Fruit fly (Drosophila melanogaster): ENCODE data around the gene boss.
A peak's percentile ranks its signal among the peaks of the same experiment; 100 is the strongest.

The boss gene

DNA sequence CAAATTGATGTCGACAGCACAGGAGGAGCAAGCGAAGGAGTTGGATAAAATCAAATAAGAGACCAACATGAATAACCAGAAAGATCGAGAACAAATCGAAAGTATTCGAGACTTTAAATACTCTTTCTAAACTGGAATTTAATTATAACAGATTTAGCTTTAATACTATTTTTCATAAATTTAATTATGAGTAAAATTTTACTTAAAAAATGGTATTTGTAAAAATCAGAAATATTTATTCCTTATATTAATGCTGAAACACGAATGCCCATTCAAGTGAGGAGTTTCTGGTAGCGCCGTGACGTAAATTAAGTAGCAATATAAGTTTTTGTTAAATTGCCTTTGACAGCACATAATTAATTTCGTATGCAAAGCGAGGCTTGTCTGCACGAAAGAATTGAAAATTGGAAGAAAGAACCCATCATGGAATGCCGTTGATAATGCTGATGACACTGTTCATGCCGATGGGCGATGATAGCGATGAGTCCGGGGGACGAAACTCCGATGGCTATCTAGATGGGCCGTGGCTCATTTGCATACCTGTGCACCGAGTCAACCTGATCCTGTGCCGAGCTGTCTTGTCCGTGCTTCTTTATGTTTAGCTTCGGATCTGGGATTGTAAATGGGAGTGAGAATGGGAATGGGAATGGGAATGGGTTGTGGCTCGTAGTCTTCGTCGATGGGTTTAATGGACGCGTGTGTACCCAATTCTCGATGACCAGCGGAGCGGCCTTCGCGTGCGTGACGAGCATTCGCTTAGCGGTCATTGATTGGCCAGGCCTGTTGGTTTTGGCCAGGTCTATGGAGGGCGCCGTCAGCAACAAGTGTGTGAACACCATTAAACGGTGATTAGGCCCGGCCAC lies 51.2 kb downstream of the boss start (continued):
- TF ChIP-seq unc-4 (GFP tag; IDR thresholded peaks at IDR 0.05; ENCODE audit: partially characterized antibody) = no peak
- TF ChIP-seq CG11695 (GFP tag; IDR thresholded peaks at IDR 0.05) = no peak
- peak; percentile 54 for TF ChIP-seq pros (GFP tag; optimal IDR thresholded peaks at IDR 0.05)
- no peak for TF ChIP-seq CG10321 (GFP tag; IDR thresholded peaks at IDR 0.05)
- no peak for TF ChIP-seq C15 (GFP tag; IDR thresholded peaks at IDR 0.05)
- TF ChIP-seq CG17829 (tag; optimal IDR thresholded peaks at IDR 0.05) = peak; percentile 82
- no peak for TF ChIP-seq hth (optimal IDR thresholded peaks at IDR 0.05)
- TF ChIP-seq Doc2 (GFP tag; IDR thresholded peaks at IDR 0.05) = no peak
- TF ChIP-seq CG4617 (GFP tag; optimal IDR thresholded peaks at IDR 0.05; ENCODE audit: borderline replicate concordance) = no peak
- TF ChIP-seq GATAe (GFP tag; conservative IDR thresholded peaks at IDR 0.05) = no peak
- no peak for TF ChIP-seq CG14667 (GFP tag; IDR thresholded peaks at IDR 0.05)
- TF ChIP-seq CG7271 (tag; optimal IDR thresholded peaks at IDR 0.05) = peak; percentile 29
- no peak for TF ChIP-seq tup (GFP tag; optimal IDR thresholded peaks at IDR 0.05)
- no peak for TF ChIP-seq seq (GFP tag; IDR thresholded peaks at IDR 0.05)
- TF ChIP-seq fru (optimal IDR thresholded peaks at IDR 0.05) = no peak
- no peak for TF ChIP-seq CG12659 (GFP tag; optimal IDR thresholded peaks at IDR 0.05)
- no peak for TF ChIP-seq CG18476 (GFP tag; optimal IDR thresholded peaks at IDR 0.05)
- TF ChIP-seq Bgb (GFP tag; IDR thresholded peaks at IDR 0.05; ENCODE audit: partially characterized antibody) = no peak
- no peak for TF ChIP-seq Antp (GFP tag; optimal IDR thresholded peaks at IDR 0.05)
- no peak for TF ChIP-seq aop (GFP tag; IDR thresholded peaks at IDR 0.05)
- no peak for TF ChIP-seq stwl (tag; optimal IDR thresholded peaks at IDR 0.05)
- TF ChIP-seq Hr3 (GFP tag; optimal IDR thresholded peaks at IDR 0.05) = peak; percentile 4
- peak; percentile 74 for TF ChIP-seq Xrp1 (GFP tag; IDR thresholded peaks at IDR 0.05)
- TF ChIP-seq lov (optimal IDR thresholded peaks at IDR 0.05) = no peak
- TF ChIP-seq lov (GFP tag; IDR thresholded peaks at IDR 0.05) = 0 out of 3 replicates have a peak, but pooled peaks have one; percentile 17
- TF ChIP-seq CG13123 (GFP tag; optimal IDR thresholded peaks at IDR 0.05) = no peak
- no peak for TF ChIP-seq mld (GFP tag; IDR thresholded peaks at IDR 0.05; ENCODE audit: partially characterized antibody)
- TF ChIP-seq Gug (GFP tag; IDR thresholded peaks at IDR 0.05) = no peak
- TF ChIP-seq vnd (GFP tag; IDR thresholded peaks at IDR 0.05; ENCODE audit: partially characterized antibody) = no peak
- no peak for TF ChIP-seq Dad (GFP tag; optimal IDR thresholded peaks at IDR 0.05)
- TF ChIP-seq CG9215 (GFP tag; IDR thresholded peaks at IDR 0.05) = no peak
- no peak for TF ChIP-seq CkIIα-i1 (GFP tag; IDR thresholded peaks at IDR 0.05)
- TF ChIP-seq shn (GFP tag; optimal IDR thresholded peaks at IDR 0.05) = no peak
- no peak for TF ChIP-seq Meics (GFP tag; optimal IDR thresholded peaks at IDR 0.05)
- no peak for TF ChIP-seq tio (GFP tag; optimal IDR thresholded peaks at IDR 0.05)
- peak; percentile 59; the same call in 1 of the 2 replicates for TF ChIP-seq peb (GFP tag; IDR thresholded peaks at IDR 0.05)
- TF ChIP-seq Sox100B (GFP tag; optimal IDR thresholded peaks at IDR 0.05) = peak; percentile 49
- TF ChIP-seq sima (GFP tag; optimal IDR thresholded peaks at IDR 0.05) = no peak
- TF ChIP-seq CG3281 (GFP tag; optimal IDR thresholded peaks at IDR 0.05) = no peak
- no peak for TF ChIP-seq CG7987 (GFP tag; optimal IDR thresholded peaks at IDR 0.05)
- TF ChIP-seq CG1024 (GFP tag; IDR thresholded peaks at IDR 0.05) = no peak
- TF ChIP-seq prd (optimal IDR thresholded peaks at IDR 0.05) = no peak
- TF ChIP-seq prd (GFP tag; IDR thresholded peaks at IDR 0.05) = peak; percentile 33; the same call in 2 of the 3 replicates
- TF ChIP-seq pfk (GFP tag; optimal IDR thresholded peaks at IDR 0.05) = no peak
- no peak for TF ChIP-seq BEAF-32 (GFP tag; optimal IDR thresholded peaks at IDR 0.05)
- peak; percentile 73 for TF ChIP-seq Med (GFP tag)
- TF ChIP-seq disco-r (GFP tag; optimal IDR thresholded peaks at IDR 0.05) = no peak
- TF ChIP-seq lab (GFP tag; optimal IDR thresholded peaks at IDR 0.05) = no peak
- TF ChIP-seq knrl (GFP tag; IDR thresholded peaks at IDR 0.05; ENCODE audit: partially characterized antibody) = no peak
- TF ChIP-seq CG15073 (GFP tag; optimal IDR thresholded peaks at IDR 0.05) = no peak
- TF ChIP-seq H2.0 (GFP tag; IDR thresholded peaks at IDR 0.05) = no peak
